Worm (Caenorhabditis elegans) whole organism, L1 larva: ENCODE measurements around the gene R05G9.1.

Experiments
- C04F5.9 ChIP-seq: sonication (generic microtip); optimal IDR thresholded peaks from 2 replicates; lab custom pipeline; 2016; ENCODE audit warnings: missing genetic modification characterization, missing compliant biosample characterization
- C34B4.2 ChIP-seq: sonication (generic microtip); optimal IDR thresholded peaks from 2 replicates; lab custom pipeline; 2017; ENCODE audit warnings: mild to moderate bottlenecking, missing genetic modification characterization, missing compliant biosample characterization
- F16B12.6 ChIP-seq: fragments of 150-350 bp; optimal IDR thresholded peaks from 2 replicates; lab custom pipeline; 2014; ENCODE audit warnings: missing biosample characterization, missing genetic modification characterization
- Y116A8C.19 ChIP-seq: sonication (generic microtip); optimal IDR thresholded peaks from 2 replicates; lab custom pipeline; 2016; ENCODE audit warnings: missing compliant biosample characterization, missing genetic modification characterization, borderline replicate concordance
- aha-1 ChIP-seq: fragments of 150-350 bp; optimal IDR thresholded peaks from 2 replicates; lab custom pipeline; 2014; ENCODE audit warnings: missing biosample characterization, missing genetic modification characterization
- alr-1 ChIP-seq: fragments of 200-800 bp; sonication (Bioruptor generic); optimal IDR thresholded peaks from 2 replicates; lab custom pipeline; 2018; ENCODE audit warnings: borderline replicate concordance, mild to moderate bottlenecking, missing genetic modification characterization, missing compliant biosample characterization
- blmp-1 ChIP-seq: fragments of 150-350 bp; optimal IDR thresholded peaks from 2 replicates; lab custom pipeline; 2014; ENCODE audit warnings: missing biosample characterization, missing genetic modification characterization
- ceh-63 ChIP-seq: fragments of 200-800 bp; sonication (Bioruptor generic); optimal IDR thresholded peaks from 2 replicates; lab custom pipeline; 2018; ENCODE audit warnings: mild to moderate bottlenecking, missing genetic modification characterization, missing compliant biosample characterization
- ceh-82 ChIP-seq, 3 experiments: fragments of 150-350 bp in 1 of 3; sonication (generic microtip) in 2 of 3; optimal IDR thresholded peaks; 2 replicates each; lab custom pipeline; 2014 to 2017; ENCODE audit warnings: missing biosample characterization in 3 of 3, missing genetic modification characterization in 3 of 3
- ces-1 ChIP-seq: fragments of 150-350 bp; optimal IDR thresholded peaks from 2 replicates; lab custom pipeline; 2014; ENCODE audit warnings: missing biosample characterization, missing genetic modification reagents, missing genetic modification characterization
- dpl-1 ChIP-seq, 3 experiments: fragments of 150-350 bp in 2 of 3; sonication (generic microtip) in 1 of 3; optimal IDR thresholded peaks; 2 replicates each; lab custom pipeline; 2014 to 2017; ENCODE audit warnings: missing biosample characterization in 3 of 3, missing genetic modification characterization in 3 of 3, missing genetic modification reagents in 3 of 3
- efl-1 ChIP-seq, 4 experiments: fragments of 150-350 bp; optimal IDR thresholded peaks in 3 of 4; peaks in 1 of 4; 1 replicate in 1 of 4; 2 replicates in 3 of 4; lab custom pipeline; 2014; ENCODE audit warnings: missing biosample characterization in 2 of 4, missing genetic modification characterization in 2 of 4, missing genetic modification reagents in 2 of 4
- efl-3 ChIP-seq: fragments of 200-800 bp; sonication (Bioruptor generic); optimal IDR thresholded peaks from 2 replicates; lab custom pipeline; 2018; ENCODE audit warnings: mild to moderate bottlenecking, missing genetic modification characterization, missing compliant biosample characterization
- egl-13 ChIP-seq: sonication (generic microtip); optimal IDR thresholded peaks from 2 replicates; lab custom pipeline; 2016; ENCODE audit warnings: missing genotype, missing genetic modification reagents, missing genetic modification characterization, missing compliant biosample characterization
- egl-27 ChIP-seq, 2 experiments: fragments of 150-350 bp in 1 of 2; sonication (generic microtip); optimal IDR thresholded peaks; 3 replicates each; lab custom pipeline; 2017 to 2018; ENCODE audit warnings: missing biosample characterization in 2 of 2, missing genetic modification characterization in 2 of 2, missing genetic modification reagents in 2 of 2
- elt-2 ChIP-seq: sonication (generic microtip); optimal IDR thresholded peaks from 2 replicates; lab custom pipeline; 2016; ENCODE audit warnings: missing genetic modification characterization, mild to moderate bottlenecking, inconsistent platforms, missing compliant biosample characterization, missing genetic modification reagents
- fkh-10 ChIP-seq: sonication (generic microtip); optimal IDR thresholded peaks from 2 replicates; lab custom pipeline; 2017; ENCODE audit warnings: missing biosample characterization, missing genetic modification reagents, missing genetic modification characterization
- fkh-4 ChIP-seq: sonication (generic microtip); optimal IDR thresholded peaks from 2 replicates; lab custom pipeline; 2016; ENCODE audit warnings: missing compliant biosample characterization, missing genetic modification characterization, borderline replicate concordance
- fkh-8 ChIP-seq: sonication (generic microtip); optimal IDR thresholded peaks from 2 replicates; lab custom pipeline; 2016; ENCODE audit warnings: mild to moderate bottlenecking, missing genetic modification characterization, missing compliant biosample characterization
- grh-1 ChIP-seq: fragments of 200-800 bp; sonication (Bioruptor generic); IDR thresholded peaks from 2 replicates; pipeline ENCODE4 v1.3.6; 2022; ENCODE audit warnings: missing genetic modification reagents, missing genetic modification characterization, missing compliant biosample characterization
- hlh-4 ChIP-seq: sonication (generic microtip); optimal IDR thresholded peaks from 2 replicates; lab custom pipeline; 2016; ENCODE audit warnings: mild to moderate bottlenecking, missing genetic modification characterization, missing compliant biosample characterization
- hpl-2 ChIP-seq: fragments of 150-350 bp; optimal IDR thresholded peaks from 2 replicates; lab custom pipeline; 2014; ENCODE audit warnings: missing biosample characterization, missing genetic modification reagents, missing genetic modification characterization
- lin-14 ChIP-seq: fragments of 200-800 bp; sonication (Bioruptor generic); optimal IDR thresholded peaks from 2 replicates; lab custom pipeline; 2018; ENCODE audit warnings: mild to moderate bottlenecking, missing genetic modification characterization, moderate library complexity, missing compliant biosample characterization
- lin-15B ChIP-seq: fragments of 150-350 bp; sonication (generic microtip); optimal IDR thresholded peaks from 3 replicates; lab custom pipeline; 2014; ENCODE audit warnings: missing biosample characterization, missing genetic modification characterization
- lin-35 ChIP-seq, 2 experiments: fragments of 150-350 bp; optimal IDR thresholded peaks; 2 replicates each; lab custom pipeline; 2014; ENCODE audit warnings: missing biosample characterization in 2 of 2, missing genetic modification characterization in 2 of 2, missing genetic modification reagents in 2 of 2
- lin-39 ChIP-seq: fragments of 150-350 bp; optimal IDR thresholded peaks from 2 replicates; lab custom pipeline; 2014; ENCODE audit warnings: missing biosample characterization, missing genetic modification reagents, missing genetic modification characterization
- lir-3 ChIP-seq: sonication (generic microtip); optimal IDR thresholded peaks from 2 replicates; lab custom pipeline; 2016; ENCODE audit warnings: mild to moderate bottlenecking, missing genetic modification characterization, moderate library complexity, missing compliant biosample characterization; ENCODE audit not compliant: poor library complexity
- mab-9 ChIP-seq: fragments of 200-800 bp; sonication (Bioruptor generic); IDR thresholded peaks from 2 replicates; pipeline ENCODE4 v1.3.6; 2022; ENCODE audit warnings: missing genetic modification reagents, missing genetic modification characterization, missing compliant biosample characterization
- mdl-1 ChIP-seq, 2 experiments: fragments of 150-350 bp; optimal IDR thresholded peaks; 2 replicates each; lab custom pipeline; 2014 to 2017; ENCODE audit warnings: missing biosample characterization in 2 of 2, missing genetic modification characterization in 2 of 2, inconsistent platforms in 1 of 2
- mef-2 ChIP-seq: fragments of 150-350 bp; optimal IDR thresholded peaks from 2 replicates; lab custom pipeline; 2014; ENCODE audit warnings: missing biosample characterization, missing genetic modification characterization
- nhr-12 ChIP-seq: sonication (generic microtip); optimal IDR thresholded peaks from 2 replicates; lab custom pipeline; 2017; ENCODE audit warnings: missing biosample characterization, missing genetic modification characterization
- nhr-20 ChIP-seq: sonication (generic microtip); optimal IDR thresholded peaks from 2 replicates; lab custom pipeline; 2016; ENCODE audit warnings: mild to moderate bottlenecking, missing genetic modification characterization, missing compliant biosample characterization
- nhr-237 ChIP-seq: fragments of 150-350 bp; optimal IDR thresholded peaks from 2 replicates; lab custom pipeline; 2014; ENCODE audit warnings: missing biosample characterization, missing genetic modification characterization
- nhr-28 ChIP-seq: fragments of 150-350 bp; optimal IDR thresholded peaks from 2 replicates; lab custom pipeline; 2014; ENCODE audit warnings: missing biosample characterization, missing genetic modification characterization
- nhr-47 ChIP-seq: sonication (generic microtip); optimal IDR thresholded peaks from 2 replicates; lab custom pipeline; 2016; ENCODE audit warnings: mild to moderate bottlenecking, missing genetic modification characterization, moderate library complexity, missing compliant biosample characterization
- nhr-84 ChIP-seq: sonication (generic microtip); optimal IDR thresholded peaks from 2 replicates; lab custom pipeline; 2017; ENCODE audit warnings: missing biosample characterization, missing genetic modification characterization
- nhr-85 ChIP-seq: sonication (generic microtip); peaks from one replicate; lab custom pipeline; 2016; ENCODE audit warnings: missing genetic modification characterization, inconsistent platforms, missing compliant biosample characterization
- nhr-90 ChIP-seq: sonication (generic microtip); optimal IDR thresholded peaks from 2 replicates; lab custom pipeline; 2016; ENCODE audit warnings: mild to moderate bottlenecking, missing genetic modification characterization, missing compliant biosample characterization; ENCODE audit not compliant: poor library complexity
- pqm-1 ChIP-seq: sonication (generic microtip); optimal IDR thresholded peaks from 3 replicates; lab custom pipeline; 2017; ENCODE audit warnings: missing biosample characterization, missing genetic modification characterization
- skn-1 ChIP-seq: fragments of 150-350 bp; optimal IDR thresholded peaks from 2 replicates; lab custom pipeline; 2014; ENCODE audit warnings: missing biosample characterization, missing genetic modification characterization
- sox-4 ChIP-seq: sonication (generic microtip); optimal IDR thresholded peaks from 2 replicates; lab custom pipeline; 2016; ENCODE audit warnings: missing genetic modification characterization, missing compliant biosample characterization
- sptf-1 ChIP-seq: fragments of 150-350 bp; optimal IDR thresholded peaks from 2 replicates; lab custom pipeline; 2014; ENCODE audit warnings: missing biosample characterization, missing genetic modification characterization
- swsn-7 ChIP-seq: sonication (generic microtip); optimal IDR thresholded peaks from 2 replicates; lab custom pipeline; 2016; ENCODE audit warnings: missing genetic modification characterization, missing compliant biosample characterization
- tbx-2 ChIP-seq: sonication (generic microtip); optimal IDR thresholded peaks from 2 replicates; lab custom pipeline; 2016; ENCODE audit warnings: missing genetic modification characterization, missing compliant biosample characterization
- tlp-1 ChIP-seq: fragments of 150-350 bp; optimal IDR thresholded peaks from 2 replicates; lab custom pipeline; 2014; ENCODE audit warnings: missing biosample characterization, missing genetic modification characterization
- unc-130 ChIP-seq: fragments of 150-350 bp; optimal IDR thresholded peaks from 2 replicates; lab custom pipeline; 2017; ENCODE audit warnings: missing biosample characterization, missing genetic modification characterization, inconsistent platforms
- unc-98 ChIP-seq: fragments of 200-800 bp; sonication (Bioruptor generic); IDR thresholded peaks from 2 replicates; pipeline ENCODE4 v1.3.6; 2022; ENCODE audit warnings: missing genetic modification characterization, missing compliant biosample characterization
- zag-1 ChIP-seq: fragments of 150-350 bp; optimal IDR thresholded peaks from 2 replicates; lab custom pipeline; 2014; ENCODE audit warnings: missing biosample characterization, missing genetic modification characterization
- zip-4 ChIP-seq: fragments of 200-800 bp; sonication (Bioruptor generic); optimal IDR thresholded peaks from 2 replicates; lab custom pipeline; 2018; ENCODE audit warnings: mild to moderate bottlenecking, missing genetic modification characterization, moderate library complexity, missing compliant biosample characterization
- ztf-4 ChIP-seq: fragments of 150-350 bp; optimal IDR thresholded peaks from 2 replicates; lab custom pipeline; 2014; ENCODE audit warnings: missing biosample characterization, missing genetic modification characterization

Gene R05G9.1

ce11 chrII:6502826-6503225 lies at the start of gene R05G9.1:
Gene R05G9.1 (plus strand): TSS chrII:6503168.
- TF ChIP-seq ces-1 (GFP tag; lab: Kevin White, UChicago) = no peak
- TF ChIP-seq efl-1 (optimal IDR thresholded peaks at IDR 0.05; lab: Kevin White, UChicago) = peak; percentile 19 to 35
- peak; percentile 1 to 90 for TF ChIP-seq efl-1 (GFP tag; optimal IDR thresholded peaks at IDR 0.05 in 1 of 2; lab: Kevin White, UChicago)
- TF ChIP-seq lin-14 (GFP tag; lab: Kevin White, UChicago) = peak; percentile 43

ce11 chrII:6453341-6453806 lies 49.6 kb upstream of the R05G9.1 start, which contains the start of gene atg-16.2:
Gene atg-16.2 (minus strand): TSS chrII:6453391.
- TF ChIP-seq C04F5.9 = no peak
- TF ChIP-seq swsn-7 (tag; lab: Kevin White, UChicago) = peak; percentile 55
- peak; percentile 27 for TF ChIP-seq lin-15B (tag; lab: Kevin White, UChicago)
- TF ChIP-seq mab-9 (GFP tag; lab: Robert Waterston, UW) = no peak
- TF ChIP-seq Y116A8C.19 (tag; lab: Kevin White, UChicago) = no peak
- TF ChIP-seq pqm-1 = no peak
- no peak for TF ChIP-seq tbx-2
- TF ChIP-seq nhr-28 = no peak
- no peak for TF ChIP-seq fkh-4
- no peak for TF ChIP-seq fkh-8 (tag; lab: Kevin White, UChicago)
- no peak for TF ChIP-seq efl-3 (GFP tag; lab: Kevin White, UChicago)
- TF ChIP-seq nhr-12 (tag; lab: Kevin White, UChicago) = no peak
- peak; percentile 19 for TF ChIP-seq ztf-4
- no peak for TF ChIP-seq nhr-90
- TF ChIP-seq lin-14 (GFP tag; lab: Kevin White, UChicago) = peak; percentile 81
- no peak for TF ChIP-seq egl-13 (tag; lab: Kevin White, UChicago)
- TF ChIP-seq hpl-2 = no peak
- no peak for TF ChIP-seq lin-39 (tag; lab: Kevin White, UChicago)
- peak in 1 of 2 experiments; percentile 71 for TF ChIP-seq mdl-1 (tag; optimal IDR thresholded peaks at IDR 0.05; lab: Kevin White, UChicago)
- no peak for TF ChIP-seq egl-27 (tag; optimal IDR thresholded peaks at IDR 0.05; lab: Kevin White, UChicago)
- TF ChIP-seq dpl-1 (GFP tag; optimal IDR thresholded peaks at IDR 0.05; lab: Kevin White, UChicago) = peak; percentile 40 to 76 (median 61)
- TF ChIP-seq ceh-63 (GFP tag; lab: Kevin White, UChicago) = no peak
- TF ChIP-seq nhr-20 (tag; lab: Kevin White, UChicago) = peak; percentile 62
- peak; percentile 62 to 66 for TF ChIP-seq efl-1 (optimal IDR thresholded peaks at IDR 0.05; lab: Kevin White, UChicago)
- TF ChIP-seq efl-1 (GFP tag; optimal IDR thresholded peaks at IDR 0.05 in 1 of 2; lab: Kevin White, UChicago) = peak; percentile 65 to 94
- no peak for TF ChIP-seq mef-2 (tag; lab: Kevin White, UChicago)
- no peak for TF ChIP-seq unc-98 (GFP tag; lab: Robert Waterston, UW)
- peak; percentile 41 for TF ChIP-seq skn-1 (tag; lab: Kevin White, UChicago)
- TF ChIP-seq fkh-10 (GFP tag; lab: Kevin White, UChicago) = no peak
- TF ChIP-seq aha-1 (tag; lab: Kevin White, UChicago) = no peak
- no peak for TF ChIP-seq tlp-1 (tag; lab: Kevin White, UChicago)
- no peak for TF ChIP-seq hlh-4 (tag; lab: Kevin White, UChicago)
- peak; percentile 70 for TF ChIP-seq blmp-1 (tag; lab: Kevin White, UChicago)
- TF ChIP-seq sox-4 = no peak
- peak; percentile 53 for TF ChIP-seq nhr-85 (tag; lab: Kevin White, UChicago)
- peak in 1 of 3 experiments; percentile 25 for TF ChIP-seq ceh-82 (tag; optimal IDR thresholded peaks at IDR 0.05; lab: Kevin White, UChicago)
- TF ChIP-seq elt-2 (tag; lab: Kevin White, UChicago) = peak; percentile 0
- TF ChIP-seq C34B4.2 = no peak
- peak; percentile 10 for TF ChIP-seq nhr-47
- no peak for TF ChIP-seq unc-130 (tag; lab: Kevin White, UChicago)
- TF ChIP-seq lin-35 (GFP tag; optimal IDR thresholded peaks at IDR 0.05; lab: Kevin White, UChicago) = peak; percentile 60 to 77
- no peak for TF ChIP-seq nhr-237
- TF ChIP-seq sptf-1 (tag; lab: Kevin White, UChicago) = no peak
- TF ChIP-seq F16B12.6 (tag; lab: Kevin White, UChicago) = peak; percentile 41
- no peak for TF ChIP-seq lir-3 (tag; lab: Kevin White, UChicago)
- TF ChIP-seq zip-4 (GFP tag; lab: Kevin White, UChicago) = no peak
- no peak for TF ChIP-seq zag-1 (tag; lab: Kevin White, UChicago)
- TF ChIP-seq nhr-84 (tag; lab: Kevin White, UChicago) = no peak
- no peak for TF ChIP-seq alr-1
- TF ChIP-seq grh-1 (GFP tag; lab: Robert Waterston, UW) = no peak
